Worm (Caenorhabditis elegans) whole organism, young adult: ENCODE data around the gene ZK632.11.
A peak's percentile ranks its signal among the peaks of the same experiment; 100 is the strongest.

Experiments used
- B0336.3 ChIP-seq: fragments of 200-800 bp; sonication (Bioruptor generic); IDR thresholded peaks from 2 replicates; pipeline ENCODE4 v1.3.6; 2022; ENCODE audit warnings: missing genetic modification characterization, missing compliant biosample characterization
- D2030.7 ChIP-seq: fragments of 200-800 bp; sonication (Bioruptor generic); IDR thresholded peaks from 2 replicates; pipeline ENCODE4 v1.3.6; 2022; ENCODE audit warnings: missing genetic modification reagents, missing genetic modification characterization, missing compliant biosample characterization
- F23B12.7 ChIP-seq: sonication (generic microtip); optimal IDR thresholded peaks from 2 replicates; lab custom pipeline; 2017; ENCODE audit warnings: missing genetic modification characterization, mild to moderate bottlenecking, missing compliant biosample characterization, antibody characterized with exemption, moderate library complexity; ENCODE audit not compliant: insufficient read depth
- F37B4.10 ChIP-seq: fragments of 200-800 bp; sonication (Bioruptor generic); IDR thresholded peaks from 2 replicates; pipeline ENCODE4 v1.3.6; 2022; ENCODE audit warnings: missing genetic modification characterization, missing compliant biosample characterization
- F39B2.1 ChIP-seq: fragments of 200-800 bp; sonication (Bioruptor generic); IDR thresholded peaks from 2 replicates; pipeline ENCODE4 v1.3.6; 2022; ENCODE audit warnings: missing genetic modification reagents, missing genetic modification characterization, missing compliant biosample characterization
- T26A5.8 ChIP-seq: sonication (generic microtip); optimal IDR thresholded peaks from 2 replicates; lab custom pipeline; 2016; ENCODE audit warnings: missing genetic modification characterization, missing compliant biosample characterization
- Y53F4B.3 ChIP-seq: fragments of 200-800 bp; sonication (Bioruptor generic); IDR thresholded peaks from 2 replicates; pipeline ENCODE4 v1.3.6; 2022; ENCODE audit warnings: missing genetic modification reagents, missing genetic modification characterization, missing compliant biosample characterization
- Y53G8AR.9 ChIP-seq: fragments of 200-800 bp; sonication (Bioruptor generic); conservative IDR thresholded peaks from 2 replicates; pipeline ENCODE4 v1.3.6; 2022; ENCODE audit warnings: missing genetic modification reagents, missing genetic modification characterization, missing compliant biosample characterization
- ama-1 ChIP-seq, 3 experiments: fragments of 150-350 bp in 1 of 3; sonication (generic microtip) in 2 of 3; optimal IDR thresholded peaks; 2 replicates each; lab custom pipeline; 2014 to 2018; ENCODE audit warnings: missing biosample characterization in 2 of 3, missing genetic modification characterization in 2 of 3, missing genetic modification reagents in 2 of 3
- atf-7 ChIP-seq: sonication (generic microtip); optimal IDR thresholded peaks from 2 replicates; lab custom pipeline; 2017; ENCODE audit warnings: mild to moderate bottlenecking, missing genetic modification characterization, missing compliant biosample characterization
- attf-6 ChIP-seq: fragments of 200-800 bp; sonication (Bioruptor generic); IDR thresholded peaks from 2 replicates; pipeline ENCODE4 v1.3.6; 2022; ENCODE audit warnings: missing genetic modification reagents, missing genetic modification characterization, missing compliant biosample characterization
- bed-2 ChIP-seq: fragments of 200-800 bp; sonication (Bioruptor generic); IDR thresholded peaks from 2 replicates; pipeline ENCODE4 v1.3.6; 2022; ENCODE audit warnings: missing genetic modification reagents, missing genetic modification characterization, missing compliant biosample characterization
- cebp-1 ChIP-seq, 2 experiments: fragments of 200-800 bp in 1 of 2; sonication (Bioruptor generic) in 1 of 2; sonication (generic microtip) in 1 of 2; IDR thresholded peaks in 1 of 2; optimal IDR thresholded peaks in 1 of 2; 2 replicates each; pipeline versions ENCODE4 v1.3.6 to Lab custom; 2017 to 2022; ENCODE audit warnings: missing compliant biosample characterization in 2 of 2, missing genetic modification characterization in 2 of 2, mild to moderate bottlenecking in 1 of 2, missing genetic modification reagents in 1 of 2, moderate library complexity in 1 of 2
- cebp-2 ChIP-seq: fragments of 200-800 bp; sonication (Bioruptor generic); IDR thresholded peaks from 2 replicates; pipeline ENCODE4 v1.3.6; 2022; ENCODE audit warnings: missing genetic modification characterization, missing compliant biosample characterization
- ceh-27 ChIP-seq: fragments of 200-800 bp; sonication (Bioruptor generic); optimal IDR thresholded peaks from 2 replicates; lab custom pipeline; 2018; ENCODE audit warnings: mild to moderate bottlenecking, missing genetic modification characterization, moderate library complexity, missing compliant biosample characterization
- ceh-40 ChIP-seq: fragments of 200-800 bp; sonication (Bioruptor generic); IDR thresholded peaks from 2 replicates; pipeline ENCODE4 v1.3.6; 2022; ENCODE audit warnings: missing genetic modification characterization, missing compliant biosample characterization
- ceh-79 ChIP-seq: sonication (generic microtip); optimal IDR thresholded peaks from 2 replicates; lab custom pipeline; 2017; ENCODE audit warnings: mild to moderate bottlenecking, missing genetic modification characterization, missing compliant biosample characterization
- die-1 ChIP-seq: sonication (generic microtip); optimal IDR thresholded peaks from 2 replicates; lab custom pipeline; 2016; ENCODE audit warnings: missing genotype, mild to moderate bottlenecking, missing genetic modification characterization, missing compliant biosample characterization
- dpff-1 ChIP-seq: sonication (generic microtip); optimal IDR thresholded peaks from 2 replicates; lab custom pipeline; 2017; ENCODE audit warnings: mild to moderate bottlenecking, missing genetic modification characterization, missing compliant biosample characterization
- dpl-1 ChIP-seq: fragments of 150-350 bp; optimal IDR thresholded peaks from 2 replicates; lab custom pipeline; 2014; ENCODE audit warnings: missing biosample characterization, missing genetic modification reagents, missing genetic modification characterization
- efl-1 ChIP-seq: fragments of 150-350 bp; optimal IDR thresholded peaks from 2 replicates; lab custom pipeline; 2014; ENCODE audit warnings: missing biosample characterization, missing genetic modification reagents, missing genetic modification characterization
- egrh-3 ChIP-seq: fragments of 200-800 bp; sonication (Bioruptor generic); IDR thresholded peaks from 2 replicates; pipeline ENCODE4 v1.3.6; 2022; ENCODE audit warnings: missing genetic modification reagents, missing genetic modification characterization, missing compliant biosample characterization
- ekl-4 ChIP-seq: fragments of 200-800 bp; sonication (Bioruptor generic); IDR thresholded peaks from 2 replicates; pipeline ENCODE4 v1.3.6; 2022; ENCODE audit warnings: missing genetic modification reagents, missing genetic modification characterization, missing compliant biosample characterization
- fkh-3 ChIP-seq: sonication (generic microtip); optimal IDR thresholded peaks from 2 replicates; lab custom pipeline; 2016; ENCODE audit warnings: mild to moderate bottlenecking, missing genetic modification characterization, missing compliant biosample characterization
- gei-17 ChIP-seq: fragments of 200-800 bp; sonication (Bioruptor generic); optimal IDR thresholded peaks from 2 replicates; lab custom pipeline; 2018; ENCODE audit warnings: mild to moderate bottlenecking, missing genetic modification characterization, missing compliant biosample characterization
- him-1 ChIP-seq: sonication (generic microtip); optimal IDR thresholded peaks from 2 replicates; lab custom pipeline; 2016; ENCODE audit warnings: missing genotype, missing genetic modification reagents, missing genetic modification characterization, missing compliant biosample characterization
- hlh-12 ChIP-seq: sonication (generic microtip); optimal IDR thresholded peaks from 2 replicates; lab custom pipeline; 2016; ENCODE audit warnings: missing genetic modification characterization, missing compliant biosample characterization
- hmg-20 ChIP-seq: fragments of 200-800 bp; sonication (Bioruptor generic); IDR thresholded peaks from 2 replicates; pipeline ENCODE4 v1.3.6; 2022; ENCODE audit warnings: missing genetic modification reagents, missing genetic modification characterization, missing compliant biosample characterization
- hrde-1 ChIP-seq: sonication (generic microtip); optimal IDR thresholded peaks from 2 replicates; lab custom pipeline; 2016; ENCODE audit warnings: missing genetic modification characterization, mild to moderate bottlenecking, missing compliant biosample characterization, moderate library complexity, missing genotype, missing genetic modification reagents, borderline replicate concordance
- hsf-1 ChIP-seq: fragments of 200-800 bp; sonication (Bioruptor generic); IDR thresholded peaks from 2 replicates; pipeline ENCODE4 v1.3.6; 2022; ENCODE audit warnings: missing genetic modification reagents, missing genetic modification characterization, missing compliant biosample characterization
- let-607 ChIP-seq, 2 experiments: fragments of 200-800 bp in 1 of 2; sonication (Bioruptor generic) in 1 of 2; sonication (generic microtip) in 1 of 2; optimal IDR thresholded peaks; 2 replicates each; lab custom pipeline; 2016 to 2018; ENCODE audit warnings: mild to moderate bottlenecking in 2 of 2, missing compliant biosample characterization in 2 of 2, missing genetic modification characterization in 2 of 2, moderate library complexity in 2 of 2, missing genotype in 1 of 2
- lin-40 ChIP-seq: sonication (generic microtip); optimal IDR thresholded peaks from 2 replicates; lab custom pipeline; 2016; ENCODE audit warnings: missing genetic modification characterization, mild to moderate bottlenecking, missing compliant biosample characterization, missing genotype, missing genetic modification reagents
- lin-54 ChIP-seq: fragments of 200-800 bp; sonication (Bioruptor generic); optimal IDR thresholded peaks from 2 replicates; lab custom pipeline; 2018; ENCODE audit warnings: mild to moderate bottlenecking, missing genetic modification characterization, missing compliant biosample characterization
- lir-1 ChIP-seq: fragments of 200-800 bp; sonication (Bioruptor generic); conservative IDR thresholded peaks from 2 replicates; pipeline ENCODE4 v1.3.6; 2022; ENCODE audit warnings: missing genetic modification reagents, missing genetic modification characterization, missing compliant biosample characterization
- lsl-1 ChIP-seq: fragments of 200-800 bp; sonication (Bioruptor generic); optimal IDR thresholded peaks from 2 replicates; lab custom pipeline; 2018; ENCODE audit warnings: mild to moderate bottlenecking, missing genetic modification characterization, moderate library complexity, missing compliant biosample characterization
- nfya-2 ChIP-seq: fragments of 200-800 bp; sonication (Bioruptor generic); IDR thresholded peaks from 2 replicates; pipeline ENCODE4 v1.3.6; 2022; ENCODE audit warnings: missing genetic modification reagents, missing genetic modification characterization, missing compliant biosample characterization
- nfyb-1 ChIP-seq: fragments of 200-800 bp; sonication (Bioruptor generic); IDR thresholded peaks from 2 replicates; pipeline ENCODE4 v1.3.6; 2022; ENCODE audit warnings: missing genetic modification reagents, missing genetic modification characterization, missing compliant biosample characterization
- nhr-27 ChIP-seq: fragments of 200-800 bp; sonication (Bioruptor generic); optimal IDR thresholded peaks from 2 replicates; lab custom pipeline; 2018; ENCODE audit warnings: mild to moderate bottlenecking, missing genetic modification characterization, moderate library complexity, missing compliant biosample characterization
- nhr-80 ChIP-seq: sonication (generic microtip); optimal IDR thresholded peaks from 2 replicates; lab custom pipeline; 2016; ENCODE audit warnings: missing genetic modification characterization, missing compliant biosample characterization
- rec-8 ChIP-seq, 2 experiments: sonication (generic microtip); optimal IDR thresholded peaks; 2 replicates each; lab custom pipeline; 2016; ENCODE audit warnings: mild to moderate bottlenecking in 2 of 2, missing genetic modification characterization in 2 of 2, missing genetic modification reagents in 2 of 2, missing genotype in 2 of 2, missing biosample characterization in 1 of 2, missing compliant biosample characterization in 1 of 2, moderate library complexity in 1 of 2
- rpc-1 ChIP-seq, 2 experiments: fragments of 150-350 bp in 1 of 2; sonication (generic microtip) in 1 of 2; optimal IDR thresholded peaks; 2 replicates each; lab custom pipeline; 2014 to 2018; ENCODE audit warnings: missing biosample characterization in 1 of 2, missing genetic modification characterization in 1 of 2, missing genetic modification reagents in 1 of 2, missing genotype in 1 of 2
- snpc-1.1 ChIP-seq: sonication (generic microtip); optimal IDR thresholded peaks from 2 replicates; lab custom pipeline; 2017; ENCODE audit warnings: missing genetic modification characterization, mild to moderate bottlenecking, missing compliant biosample characterization, antibody characterized with exemption, moderate library complexity, missing genotype, missing genetic modification reagents; ENCODE audit not compliant: insufficient read depth
- snpc-1.3 ChIP-seq: sonication (generic microtip); optimal IDR thresholded peaks from 2 replicates; lab custom pipeline; 2017; ENCODE audit warnings: missing genetic modification characterization, mild to moderate bottlenecking, missing compliant biosample characterization, antibody characterized with exemption, moderate library complexity, missing genotype, missing genetic modification reagents; ENCODE audit not compliant: insufficient read depth
- unc-62 ChIP-seq: fragments of 150-350 bp; optimal IDR thresholded peaks from 2 replicates; lab custom pipeline; 2014; ENCODE audit warnings: missing biosample characterization, missing genetic modification reagents, missing genetic modification characterization
- xnd-1 ChIP-seq: sonication (generic microtip); optimal IDR thresholded peaks from 2 replicates; lab custom pipeline; 2016; ENCODE audit warnings: missing genotype, missing genetic modification reagents, missing genetic modification characterization, missing compliant biosample characterization
- zfh-2 ChIP-seq: fragments of 200-800 bp; sonication (Bioruptor generic); conservative IDR thresholded peaks from 2 replicates; pipeline ENCODE4 v1.3.6; 2022; ENCODE audit warnings: missing genetic modification reagents, missing genetic modification characterization, missing compliant biosample characterization
- ztf-6 ChIP-seq: fragments of 200-800 bp; sonication (Bioruptor generic); IDR thresholded peaks from 2 replicates; pipeline ENCODE4 v1.3.6; 2022; ENCODE audit warnings: missing genetic modification reagents, missing genetic modification characterization, missing compliant biosample characterization

ZK632.11 gene

ce11 chrIII:9817894-9818293 is 9.8 kb upstream of the ZK632.11 start (continued):
- TF ChIP-seq him-1 (tag; lab: Kevin White, UChicago), result no peak
- TF ChIP-seq hlh-12 (tag; lab: Kevin White, UChicago), result no peak
- TF ChIP-seq rec-8 (tag; optimal IDR thresholded peaks at IDR 0.05; lab: Kevin White, UChicago), result no peak
- no peak for TF ChIP-seq snpc-1.1
- no peak for TF ChIP-seq nfyb-1
- TF ChIP-seq nfya-2 (GFP tag; lab: Robert Waterston, UW), result no peak
- TF ChIP-seq hmg-20 (GFP tag; lab: Robert Waterston, UW), result no peak
- no peak for TF ChIP-seq fkh-3 (tag; lab: Kevin White, UChicago)
- no peak for TF ChIP-seq egrh-3
- no peak for TF ChIP-seq bed-2 (GFP tag; lab: Robert Waterston, UW)
- peak; percentile 93 for TF ChIP-seq lsl-1 (GFP tag; lab: Kevin White, UChicago)
- no peak for TF ChIP-seq dpff-1 (tag; lab: Kevin White, UChicago)
- TF ChIP-seq ceh-40 (GFP tag; lab: Robert Waterston, UW), result no peak
- TF ChIP-seq T26A5.8 (tag; lab: Kevin White, UChicago), result no peak
- no peak for TF ChIP-seq D2030.7 (GFP tag; lab: Robert Waterston, UW)
- no peak for TF ChIP-seq die-1 (tag; lab: Kevin White, UChicago)
- no peak for TF ChIP-seq xnd-1 (tag; lab: Kevin White, UChicago)
- peak; percentile 35 for TF ChIP-seq efl-1 (GFP tag; lab: Kevin White, UChicago)
- TF ChIP-seq unc-62 (GFP tag; lab: Kevin White, UChicago), result no peak
- TF ChIP-seq F39B2.1 (GFP tag; lab: Robert Waterston, UW), result no peak
- TF ChIP-seq atf-7 (tag; lab: Kevin White, UChicago), result no peak
- TF ChIP-seq B0336.3 (GFP tag; lab: Robert Waterston, UW), result no peak
- no peak for TF ChIP-seq lin-40
- no peak for TF ChIP-seq attf-6
- no peak for TF ChIP-seq ceh-79
- no peak for TF ChIP-seq ekl-4
- TF ChIP-seq F37B4.10 (GFP tag; lab: Robert Waterston, UW), result no peak
- TF ChIP-seq hrde-1 (tag; lab: Kevin White, UChicago), result no peak
- no peak for TF ChIP-seq rpc-1 (optimal IDR thresholded peaks at IDR 0.05; lab: Kevin White, UChicago)
- no peak for TF ChIP-seq rpc-1 (tag; optimal IDR thresholded peaks at IDR 0.05; lab: Kevin White, UChicago)
- TF ChIP-seq cebp-2 (GFP tag; lab: Robert Waterston, UW), result no peak
- TF ChIP-seq Y53G8AR.9, result no peak
- TF ChIP-seq Y53F4B.3 (GFP tag; lab: Robert Waterston, UW), result no peak
- TF ChIP-seq, all 124 proteins: peak for 9

DNA sequence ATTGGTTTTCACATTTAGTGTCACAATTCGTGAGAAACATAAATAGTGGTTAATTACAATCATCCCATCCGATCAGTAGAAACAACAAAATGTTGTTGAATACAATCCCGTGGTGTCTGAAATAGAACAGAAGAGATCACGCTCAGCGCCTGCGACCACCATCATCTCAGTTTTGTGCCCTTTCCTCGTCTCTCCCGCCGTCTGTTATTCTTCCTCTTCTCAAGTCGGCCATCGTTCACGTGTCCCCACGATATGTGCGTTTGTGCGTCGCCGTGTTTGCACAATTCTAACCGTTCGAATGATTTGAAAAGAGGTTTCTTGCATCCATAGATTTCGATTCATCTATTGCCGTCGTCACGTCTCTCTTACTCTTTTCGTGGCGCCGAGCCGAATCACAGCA is 9.0 kb upstream of the ZK632.11 start, which contains the start of gene panl-3:
Gene panl-3 (plus strand): TSS at position 294 of the 400 bp plus-strand sequence.
- TF ChIP-seq lir-1 (GFP tag; lab: Robert Waterston, UW), result no peak
- no peak for TF ChIP-seq nhr-27 (tag; lab: Kevin White, UChicago)
- peak; percentile 0 for TF ChIP-seq dpl-1 (GFP tag; lab: Kevin White, UChicago)
- TF ChIP-seq ama-1 (optimal IDR thresholded peaks at IDR 0.05; lab: Kevin White, UChicago), result peak; percentile 22
- no peak for TF ChIP-seq ama-1 (GFP tag; optimal IDR thresholded peaks at IDR 0.05; lab: Kevin White, UChicago)
- TF ChIP-seq hsf-1 (GFP tag; lab: Robert Waterston, UW), result peak; percentile 26; the same call in 1 of the 2 replicates
- peak; percentile 83 for TF ChIP-seq zfh-2 (GFP tag; lab: Robert Waterston, UW)
- 0 out of 2 replicates have a peak, but pooled peaks have one; percentile 66 for TF ChIP-seq ztf-6 (GFP tag; lab: Robert Waterston, UW)
- TF ChIP-seq cebp-1 (GFP tag; IDR thresholded peaks at IDR 0.05; lab: Robert Waterston, UW), result peak; percentile 47; the same call in 1 of the 2 replicates
- TF ChIP-seq cebp-1 (tag; optimal IDR thresholded peaks at IDR 0.05; lab: Kevin White, UChicago), result peak; percentile 64
- peak; percentile 44 for TF ChIP-seq nhr-80 (tag; lab: Kevin White, UChicago)
- TF ChIP-seq snpc-1.3 (tag; lab: Kevin White, UChicago), result no peak
- no peak for TF ChIP-seq gei-17 (GFP tag; lab: Kevin White, UChicago)
- TF ChIP-seq lin-54 (GFP tag; lab: Kevin White, UChicago), result peak; percentile 36
- no peak for TF ChIP-seq bed-2 (GFP tag; lab: Robert Waterston, UW)
- 0 out of 2 replicates have a peak, but pooled peaks have one; percentile 18 for TF ChIP-seq nfyb-1
- TF ChIP-seq xnd-1 (tag; lab: Kevin White, UChicago), result no peak
- peak; percentile 41 for TF ChIP-seq F23B12.7
- peak; percentile 39 to 46 for TF ChIP-seq let-607 (tag; optimal IDR thresholded peaks at IDR 0.05; lab: Kevin White, UChicago)
- TF ChIP-seq D2030.7 (GFP tag; lab: Robert Waterston, UW), result 0 out of 2 replicates have a peak, but pooled peaks have one; percentile 19
- peak; percentile 49 for TF ChIP-seq ceh-27 (GFP tag; lab: Kevin White, UChicago)
